Worm (Caenorhabditis elegans): Measurements from ENCODE around the gene kcmf-1.

DNA sequence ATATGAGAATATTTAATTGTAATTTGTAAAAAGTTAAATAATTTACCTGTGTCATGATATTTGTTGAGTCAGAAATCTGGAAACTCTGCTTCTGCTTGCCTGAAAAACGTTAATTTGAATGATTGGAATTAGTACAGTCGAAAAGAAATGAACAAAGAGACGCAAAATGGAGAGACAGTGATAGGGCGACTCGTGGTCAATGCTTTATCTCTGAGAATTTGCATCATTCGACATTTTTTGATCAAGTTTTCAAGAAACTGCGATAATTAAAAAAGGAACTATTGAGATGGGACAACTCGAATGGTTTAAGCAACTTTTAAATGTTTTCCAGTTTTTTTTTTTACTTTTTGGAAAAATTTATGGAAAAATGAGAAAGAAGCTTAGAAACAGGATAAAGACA, 31.7 kb downstream of the kcmf-1 start, which contains the start of gene cuc-1:
- TF ChIP-seq dao-5 (tag; optimal IDR thresholded peaks at IDR 0.05) (no peak), W03F9.2 (tag; optimal IDR thresholded peaks at IDR 0.05) (no peak), him-1 (tag; optimal IDR thresholded peaks at IDR 0.05) (no peak)

All from whole organism, L4/young adult.